Worm (Caenorhabditis elegans) whole organism, L3 larva: ENCODE data around the gene Y54G2A.77.

Experiments
- R02D3.7 ChIP-seq: fragments of 150-350 bp; optimal IDR thresholded peaks from 2 replicates; lab custom pipeline; 2014; ENCODE audit warnings: missing biosample characterization, missing genetic modification characterization
- ZK546.5 ChIP-seq: sonication (generic microtip); optimal IDR thresholded peaks from 2 replicates; lab custom pipeline; 2017; ENCODE audit warnings: missing biosample characterization, missing genetic modification characterization
- aly-2 ChIP-seq: fragments of 150-350 bp; optimal IDR thresholded peaks from 2 replicates; lab custom pipeline; 2014; ENCODE audit warnings: missing biosample characterization, missing genetic modification characterization
- ama-1 ChIP-seq: fragments of 150-350 bp; optimal IDR thresholded peaks from 2 replicates; lab custom pipeline; 2018
- ceh-16 ChIP-seq: sonication (generic microtip); optimal IDR thresholded peaks from 2 replicates; lab custom pipeline; 2017; ENCODE audit warnings: missing biosample characterization, missing genetic modification characterization
- ceh-82 ChIP-seq: fragments of 150-350 bp; optimal IDR thresholded peaks from 2 replicates; lab custom pipeline; 2014; ENCODE audit warnings: missing biosample characterization, missing genetic modification characterization
- ceh-9 ChIP-seq: sonication (generic microtip); optimal IDR thresholded peaks from 2 replicates; lab custom pipeline; 2018; ENCODE audit warnings: missing biosample characterization, missing genetic modification characterization
- daf-12 ChIP-seq: fragments of 150-350 bp; optimal IDR thresholded peaks from 2 replicates; lab custom pipeline; 2014; ENCODE audit warnings: missing biosample characterization, missing genetic modification reagents, missing genetic modification characterization
- egl-27 ChIP-seq: sonication (generic microtip); optimal IDR thresholded peaks from 4 replicates; lab custom pipeline; 2017; ENCODE audit warnings: missing biosample characterization, missing genetic modification reagents, missing genetic modification characterization
- egl-5 ChIP-seq: fragments of 150-350 bp; optimal IDR thresholded peaks from 2 replicates; lab custom pipeline; 2017; ENCODE audit warnings: missing biosample characterization, missing genetic modification reagents, missing genetic modification characterization, inconsistent platforms
- elt-1 ChIP-seq: fragments of 150-350 bp; optimal IDR thresholded peaks from 2 replicates; lab custom pipeline; 2014; ENCODE audit warnings: missing biosample characterization, missing genetic modification characterization
- elt-2 ChIP-seq: sonication (generic microtip); optimal IDR thresholded peaks from 2 replicates; lab custom pipeline; 2016; ENCODE audit warnings: missing genetic modification reagents, mild to moderate bottlenecking, missing genetic modification characterization, missing compliant biosample characterization
- elt-3 ChIP-seq, 3 experiments: fragments of 150-350 bp in 1 of 3; sonication (generic microtip) in 2 of 3; optimal IDR thresholded peaks; 2 replicates in 2 of 3; 4 replicates in 1 of 3; lab custom pipeline; 2014 to 2017; ENCODE audit warnings: missing biosample characterization in 3 of 3, missing genetic modification characterization in 3 of 3
- eor-1 ChIP-seq, 2 experiments: fragments of 150-350 bp; optimal IDR thresholded peaks; 2 replicates each; lab custom pipeline; 2014 to 2018; ENCODE audit warnings: missing biosample characterization in 2 of 2, missing genetic modification characterization in 2 of 2
- fkh-10 ChIP-seq: sonication (generic microtip); optimal IDR thresholded peaks from 2 replicates; lab custom pipeline; 2017; ENCODE audit warnings: missing biosample characterization, missing genetic modification reagents, missing genetic modification characterization
- fkh-2 ChIP-seq: fragments of 150-350 bp; optimal IDR thresholded peaks from 2 replicates; lab custom pipeline; 2014; ENCODE audit warnings: missing biosample characterization, missing genetic modification reagents, missing genetic modification characterization
- fos-1 ChIP-seq: fragments of 150-350 bp; optimal IDR thresholded peaks from 2 replicates; lab custom pipeline; 2014; ENCODE audit warnings: missing biosample characterization, missing genetic modification characterization
- hmg-11 ChIP-seq: sonication (generic microtip); optimal IDR thresholded peaks from 2 replicates; lab custom pipeline; 2016; ENCODE audit warnings: missing genetic modification characterization, missing compliant biosample characterization
- jun-1 ChIP-seq: fragments of 150-350 bp; optimal IDR thresholded peaks from 2 replicates; lab custom pipeline; 2014; ENCODE audit warnings: missing biosample characterization, missing genetic modification reagents, missing genetic modification characterization
- lin-15B ChIP-seq: fragments of 150-350 bp; optimal IDR thresholded peaks from 2 replicates; lab custom pipeline; 2014; ENCODE audit warnings: missing biosample characterization, missing genetic modification characterization
- lin-39 ChIP-seq: fragments of 150-350 bp; optimal IDR thresholded peaks from 2 replicates; lab custom pipeline; 2018; ENCODE audit warnings: missing biosample characterization, missing genetic modification reagents, missing genetic modification characterization
- lsy-12 ChIP-seq: sonication (generic microtip); optimal IDR thresholded peaks from 2 replicates; lab custom pipeline; 2016; ENCODE audit warnings: mild to moderate bottlenecking, missing genetic modification characterization, missing compliant biosample characterization
- mdl-1 ChIP-seq: fragments of 150-350 bp; optimal IDR thresholded peaks from 2 replicates; lab custom pipeline; 2014; ENCODE audit warnings: missing biosample characterization, missing genetic modification characterization
- mml-1 ChIP-seq: fragments of 150-350 bp; sonication (generic microtip); optimal IDR thresholded peaks from 3 replicates; lab custom pipeline; 2014; ENCODE audit warnings: missing biosample characterization, missing genetic modification characterization
- nfya-1 ChIP-seq: sonication (generic microtip); optimal IDR thresholded peaks from 2 replicates; lab custom pipeline; 2017; ENCODE audit warnings: missing genetic modification characterization, mild to moderate bottlenecking, missing compliant biosample characterization, antibody characterized with exemption, moderate library complexity; ENCODE audit not compliant: insufficient read depth
- nhr-11 ChIP-seq: fragments of 150-350 bp; optimal IDR thresholded peaks from 2 replicates; lab custom pipeline; 2014; ENCODE audit warnings: missing biosample characterization, missing genetic modification characterization
- nhr-12 ChIP-seq: fragments of 150-350 bp; optimal IDR thresholded peaks from 2 replicates; lab custom pipeline; 2014; ENCODE audit warnings: missing biosample characterization, missing genetic modification characterization
- nhr-23 ChIP-seq: fragments of 150-350 bp; optimal IDR thresholded peaks from 2 replicates; lab custom pipeline; 2014; ENCODE audit warnings: missing biosample characterization, missing genetic modification reagents, missing genetic modification characterization
- nhr-25 ChIP-seq: sonication (generic microtip); optimal IDR thresholded peaks from 2 replicates; lab custom pipeline; 2017; ENCODE audit warnings: missing biosample characterization, missing genetic modification characterization
- nhr-28 ChIP-seq: fragments of 150-350 bp; optimal IDR thresholded peaks from 2 replicates; lab custom pipeline; 2014; ENCODE audit warnings: missing biosample characterization, missing genetic modification characterization
- nhr-43 ChIP-seq: sonication (generic microtip); optimal IDR thresholded peaks from 2 replicates; lab custom pipeline; 2016; ENCODE audit warnings: mild to moderate bottlenecking, missing genetic modification characterization, missing compliant biosample characterization; ENCODE audit not compliant: poor library complexity, severe bottlenecking
- nhr-67 ChIP-seq: fragments of 150-350 bp; optimal IDR thresholded peaks from 2 replicates; lab custom pipeline; 2014; ENCODE audit warnings: missing biosample characterization, missing genetic modification characterization
- nhr-76 ChIP-seq: fragments of 150-350 bp; sonication (generic microtip); optimal IDR thresholded peaks from 5 replicates; lab custom pipeline; 2014; ENCODE audit warnings: missing biosample characterization, missing genetic modification characterization
- pha-4 ChIP-seq: fragments of 150-350 bp; optimal IDR thresholded peaks from 2 replicates; lab custom pipeline; 2014; ENCODE audit warnings: missing biosample characterization, missing genetic modification reagents, missing genetic modification characterization
- pqm-1 ChIP-seq: fragments of 150-350 bp; optimal IDR thresholded peaks from 2 replicates; lab custom pipeline; 2017; ENCODE audit warnings: missing biosample characterization, missing genetic modification characterization, inconsistent platforms
- skn-1 ChIP-seq: fragments of 150-350 bp; optimal IDR thresholded peaks from 2 replicates; lab custom pipeline; 2014; ENCODE audit warnings: missing biosample characterization, missing genetic modification characterization
- snpc-4 ChIP-seq: fragments of 150-350 bp; optimal IDR thresholded peaks from 2 replicates; lab custom pipeline; 2014; ENCODE audit warnings: missing biosample characterization, missing genetic modification characterization
- unc-39 ChIP-seq: sonication (generic microtip); optimal IDR thresholded peaks from 4 replicates; lab custom pipeline; 2017; ENCODE audit warnings: missing biosample characterization, missing genetic modification characterization
- unc-62 ChIP-seq: fragments of 150-350 bp; sonication (generic microtip); optimal IDR thresholded peaks from 4 replicates; lab custom pipeline; 2014; ENCODE audit warnings: missing biosample characterization, missing genetic modification reagents, missing genetic modification characterization
- zag-1 ChIP-seq: fragments of 150-350 bp; optimal IDR thresholded peaks from 2 replicates; lab custom pipeline; 2014; ENCODE audit warnings: missing biosample characterization, missing genetic modification characterization
- ztf-11 ChIP-seq: fragments of 150-350 bp; optimal IDR thresholded peaks from 2 replicates; lab custom pipeline; 2014; ENCODE audit warnings: missing biosample characterization, missing genetic modification characterization
- ztf-4 ChIP-seq: fragments of 150-350 bp; optimal IDR thresholded peaks from 2 replicates; lab custom pipeline; 2014; ENCODE audit warnings: missing biosample characterization, missing genetic modification characterization

Gene Y54G2A.77

DNA sequence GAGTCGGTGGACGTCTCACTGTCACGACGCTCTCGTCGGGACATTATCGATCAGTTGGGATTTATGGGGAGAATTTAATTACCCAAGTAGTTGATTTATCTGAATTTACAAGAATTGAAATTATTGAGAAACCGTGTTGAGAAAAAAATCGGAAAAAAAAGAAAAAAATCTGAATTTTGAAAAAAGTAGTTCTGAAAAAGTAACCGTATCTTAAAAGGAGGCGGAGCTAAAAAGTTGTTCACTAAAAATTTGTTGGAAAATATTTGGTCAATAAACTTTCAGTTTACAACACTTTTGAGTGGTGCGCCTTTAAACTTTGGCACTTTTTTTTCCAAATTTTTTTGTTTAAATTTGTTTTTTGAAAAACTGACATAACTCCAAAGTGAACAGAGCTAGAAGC lies 9.2 kb downstream of the Y54G2A.77 start, which contains the start of gene Y54G2A.11:
Gene Y54G2A.11 (minus strand): TSS at position 101 of the 400 bp plus-strand sequence.
- TF ChIP-seq daf-12 (tag; lab: Kevin White, UChicago) (no peak), elt-2 (no peak), nhr-76 (tag; lab: Kevin White, UChicago) (no peak), ztf-11 (tag; lab: Kevin White, UChicago) (no peak), ama-1 (lab: Kevin White, UChicago) (no peak), nfya-1 (tag; lab: Kevin White, UChicago) (no peak)

DNA sequence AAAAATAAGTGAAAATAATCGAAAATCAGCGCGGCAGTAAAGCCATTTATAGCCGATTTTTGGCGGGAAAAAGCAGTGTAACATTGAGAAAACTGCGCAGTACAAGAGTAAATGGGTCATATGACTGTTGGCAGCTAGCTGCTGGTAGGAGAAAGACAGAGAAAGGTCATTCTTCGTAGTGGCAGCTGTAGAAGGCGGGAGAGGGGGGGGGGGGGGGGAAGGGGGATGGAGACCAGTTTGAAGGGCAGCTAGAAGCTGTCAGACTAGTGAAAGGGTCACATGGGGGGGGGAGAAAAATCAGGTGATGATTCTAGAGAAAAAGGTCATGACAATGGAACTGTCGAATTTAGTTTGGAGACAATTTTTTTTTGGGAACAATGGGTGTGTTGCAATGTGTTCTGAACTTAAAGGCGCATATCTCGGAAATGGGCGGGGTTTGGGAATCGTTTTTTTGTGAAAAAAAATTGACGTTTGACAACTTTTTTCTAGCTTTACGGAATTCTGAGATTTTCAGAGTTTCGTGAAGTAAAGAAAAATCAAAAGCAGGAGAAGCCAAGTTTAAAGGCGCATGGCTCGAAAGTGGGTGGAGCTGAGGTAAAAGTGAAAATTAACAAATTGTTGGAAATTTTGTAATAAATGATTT lies 9.8 kb downstream of the Y54G2A.77 start:
- TF ChIP-seq nhr-23 (tag; lab: Kevin White, UChicago) (no peak), ztf-4 (tag; lab: Kevin White, UChicago) (no peak), ama-1 (lab: Kevin White, UChicago) (peak; percentile 29), egl-27 (tag; lab: Kevin White, UChicago) (no peak), elt-1 (tag; lab: Kevin White, UChicago) (no peak), eor-1 (tag; optimal IDR thresholded peaks at IDR 0.05; lab: Kevin White, UChicago) (no peak), zag-1 (no peak), ceh-9 (tag; lab: Kevin White, UChicago) (no peak), lsy-12 (peak; percentile 8), elt-2 (no peak), nhr-43 (tag; lab: Kevin White, UChicago) (peak; percentile 36), mml-1 (tag; lab: Kevin White, UChicago) (no peak), nhr-25 (tag; lab: Kevin White, UChicago) (peak; percentile 77), egl-5 (tag; lab: Kevin White, UChicago) (no peak), pha-4 (tag; lab: Kevin White, UChicago) (no peak)

DNA sequence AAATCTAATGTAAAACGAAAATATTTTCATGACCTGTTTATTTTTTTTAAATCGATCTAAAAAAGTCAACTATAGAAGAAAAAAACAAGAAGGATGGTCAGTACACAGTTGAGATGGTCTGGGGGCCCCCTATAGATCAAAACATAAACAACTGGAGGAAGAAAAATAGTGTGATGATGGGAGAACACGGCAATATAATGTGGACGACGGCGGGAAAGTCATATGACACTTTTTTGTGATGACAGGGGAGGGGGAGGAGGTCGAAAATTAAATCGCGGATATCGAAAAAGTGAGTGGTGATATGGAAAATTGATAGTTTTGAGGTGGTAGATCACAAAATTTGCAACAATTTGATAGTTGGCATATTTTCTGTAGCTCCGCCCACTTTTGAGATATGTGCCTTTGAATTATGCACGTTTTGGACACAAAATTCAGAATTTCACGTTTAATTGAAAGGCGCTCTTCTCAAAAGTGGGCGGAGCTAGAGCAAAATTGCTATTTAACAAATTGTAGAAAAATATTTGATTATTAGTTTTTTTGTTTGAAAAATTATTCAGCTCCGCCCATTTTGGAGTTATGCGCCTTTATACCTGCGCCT lies 11.0 kb downstream of the Y54G2A.77 start:
- peak; percentile 23 for TF ChIP-seq nhr-23 (tag; lab: Kevin White, UChicago)
- TF ChIP-seq snpc-4 (tag; lab: Kevin White, UChicago), result peak; percentile 1
- no peak for TF ChIP-seq nhr-12
- TF ChIP-seq nhr-67 (tag; lab: Kevin White, UChicago), result no peak
- peak; percentile 27 for TF ChIP-seq nhr-25 (tag; lab: Kevin White, UChicago)
- peak; percentile 74 for TF ChIP-seq ama-1 (lab: Kevin White, UChicago)
- TF ChIP-seq pha-4 (tag; lab: Kevin White, UChicago), result peak; percentile 25
- TF ChIP-seq egl-5 (tag; lab: Kevin White, UChicago), result peak; percentile 19
- TF ChIP-seq, all 47 proteins: peak for 6

DNA sequence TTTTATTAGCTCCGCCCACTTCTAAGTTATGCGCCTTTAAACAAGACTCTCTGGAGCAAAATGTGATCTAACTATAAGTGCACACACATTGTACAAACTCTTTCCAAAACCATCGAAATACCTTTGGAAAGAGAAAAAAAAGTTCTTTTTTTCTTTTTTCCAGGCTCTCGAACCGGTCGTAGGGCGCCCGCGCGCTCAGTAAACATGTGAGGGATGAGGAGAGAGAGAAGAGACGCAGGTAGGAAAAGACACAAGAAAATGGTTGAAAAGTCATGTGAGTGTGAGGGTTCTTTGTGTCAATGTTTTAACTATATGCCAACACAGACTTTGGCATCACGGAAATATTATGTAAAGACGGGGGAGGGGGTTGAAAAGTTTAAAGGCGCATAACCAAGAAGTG lies 12.0 kb downstream of the Y54G2A.77 start:
- TF ChIP-seq unc-62 (GFP tag; lab: Kevin White, UChicago), result no peak
- no peak for TF ChIP-seq nhr-76 (tag; lab: Kevin White, UChicago)
- peak; percentile 75 for TF ChIP-seq nfya-1 (tag; lab: Kevin White, UChicago)
- no peak for TF ChIP-seq mml-1 (tag; lab: Kevin White, UChicago)
- TF ChIP-seq jun-1 (tag; lab: Kevin White, UChicago), result peak; percentile 45
- peak; percentile 40 for TF ChIP-seq lin-15B (tag; lab: Kevin White, UChicago)
- TF ChIP-seq nhr-25 (tag; lab: Kevin White, UChicago), result peak; percentile 84
- TF ChIP-seq ama-1 (lab: Kevin White, UChicago), result peak; percentile 76
- TF ChIP-seq daf-12 (tag; lab: Kevin White, UChicago), result no peak
- TF ChIP-seq nhr-11 (tag; lab: Kevin White, UChicago), result no peak
- TF ChIP-seq ZK546.5 (tag; lab: Kevin White, UChicago), result no peak
- TF ChIP-seq nhr-28 (tag; lab: Kevin White, UChicago), result no peak
- no peak for TF ChIP-seq zag-1
- no peak for TF ChIP-seq unc-39
- no peak for TF ChIP-seq ceh-16 (tag; lab: Kevin White, UChicago)
- peak; percentile 40 for TF ChIP-seq snpc-4 (tag; lab: Kevin White, UChicago)
- TF ChIP-seq R02D3.7, result no peak
- TF ChIP-seq ceh-9 (tag; lab: Kevin White, UChicago), result no peak
- TF ChIP-seq skn-1, result no peak
- peak; percentile 98 for TF ChIP-seq pha-4 (tag; lab: Kevin White, UChicago)
- no peak for TF ChIP-seq elt-1 (tag; lab: Kevin White, UChicago)
- no peak for TF ChIP-seq pqm-1
- no peak for TF ChIP-seq aly-2 (tag; lab: Kevin White, UChicago)
- TF ChIP-seq mdl-1 (tag; lab: Kevin White, UChicago), result peak; percentile 24
- no peak for TF ChIP-seq fos-1 (tag; lab: Kevin White, UChicago)
- TF ChIP-seq lin-39, result peak; percentile 71
- TF ChIP-seq nhr-23 (tag; lab: Kevin White, UChicago), result peak; percentile 46
- TF ChIP-seq hmg-11 (tag; lab: Kevin White, UChicago), result peak; percentile 66
- TF ChIP-seq fkh-10, result no peak
- no peak for TF ChIP-seq fkh-2 (tag; lab: Kevin White, UChicago)
- TF ChIP-seq ztf-11 (tag; lab: Kevin White, UChicago), result no peak
- peak; percentile 91 for TF ChIP-seq egl-5 (tag; lab: Kevin White, UChicago)
- no peak for TF ChIP-seq eor-1 (tag; optimal IDR thresholded peaks at IDR 0.05; lab: Kevin White, UChicago)
- TF ChIP-seq elt-3 (tag; optimal IDR thresholded peaks at IDR 0.05; lab: Kevin White, UChicago), result no peak
- peak; percentile 58 for TF ChIP-seq nhr-43 (tag; lab: Kevin White, UChicago)
- TF ChIP-seq ztf-4 (tag; lab: Kevin White, UChicago), result no peak
- no peak for TF ChIP-seq ceh-82 (tag; lab: Kevin White, UChicago)
- no peak for TF ChIP-seq nhr-12
